Comparison of ENCODE assay signal across 6 worm cellular contexts in genomic region chrX:16669106-16669505, ce11.
TF ChIP-seq lines count a peak whose summit lies in the region.

No protein-coding gene starts in this region.

TF ChIP-seq in whole organism, L1 larva, 84 proteins besides CTCF, POLR2A, EP300 and RAD21:
- TF ChIP-seq lin-35 (GFP tag; optimal IDR thresholded peaks at IDR 0.05; lab: Kevin White, UChicago), result no peak
- peak; percentile 51 for TF ChIP-seq elt-2 (tag; optimal IDR thresholded peaks at IDR 0.05; lab: Kevin White, UChicago)

TF ChIP-seq in whole organism, L2 larva, 48 proteins besides CTCF, POLR2A, EP300 and RAD21:
- TF ChIP-seq nhr-77 (tag; optimal IDR thresholded peaks at IDR 0.05; lab: Kevin White, UChicago), result no peak
- peak; percentile 2 for TF ChIP-seq F13H6.1 (tag; optimal IDR thresholded peaks at IDR 0.05; lab: Kevin White, UChicago)
- peak; percentile 56 for TF ChIP-seq fos-1 (tag; optimal IDR thresholded peaks at IDR 0.05; lab: Kevin White, UChicago)
- no peak for TF ChIP-seq lin-11 (tag; optimal IDR thresholded peaks at IDR 0.05; lab: Kevin White, UChicago)
- no peak for TF ChIP-seq nhr-237 (tag; optimal IDR thresholded peaks at IDR 0.05; lab: Kevin White, UChicago)
- no peak for TF ChIP-seq egl-27 (tag; optimal IDR thresholded peaks at IDR 0.05; lab: Kevin White, UChicago)
- TF ChIP-seq unc-39 (tag; optimal IDR thresholded peaks at IDR 0.05; lab: Kevin White, UChicago), result no peak
- no peak for TF ChIP-seq mdl-1 (tag; optimal IDR thresholded peaks at IDR 0.05; lab: Kevin White, UChicago)
- no peak for TF ChIP-seq lin-13 (GFP tag; optimal IDR thresholded peaks at IDR 0.05; lab: Kevin White, UChicago)

TF ChIP-seq in whole organism, L3 larva, 47 proteins besides CTCF, POLR2A, EP300 and RAD21:
- peak; percentile 82 for TF ChIP-seq pqm-1 (tag; optimal IDR thresholded peaks at IDR 0.05; lab: Kevin White, UChicago)
- peak; percentile 54 for TF ChIP-seq elt-2 (tag; optimal IDR thresholded peaks at IDR 0.05; lab: Kevin White, UChicago)
- no peak for TF ChIP-seq egl-27 (tag; optimal IDR thresholded peaks at IDR 0.05; lab: Kevin White, UChicago)
TF ChIP-seq in whole organism, L3 larva: peak in this region for 2.

TF ChIP-seq in whole organism, L4 larva, 104 proteins besides CTCF, POLR2A, EP300 and RAD21:
- TF ChIP-seq php-3 (GFP tag; IDR thresholded peaks at IDR 0.05; lab: Robert Waterston, UW) (0 out of 2 replicates have a peak, but pooled peaks have one; percentile 40), daf-16 (GFP tag; optimal IDR thresholded peaks at IDR 0.05; lab: Kevin White, UChicago) (no peak), daf-16 (tag; optimal IDR thresholded peaks at IDR 0.05; lab: Kevin White, UChicago) (peak; percentile 47), ztf-11 (tag; optimal IDR thresholded peaks at IDR 0.05; lab: Kevin White, UChicago) (no peak), sdz-12 (GFP tag; optimal IDR thresholded peaks at IDR 0.05; lab: Kevin White, UChicago) (no peak), nhr-28 (tag; optimal IDR thresholded peaks at IDR 0.05; lab: Kevin White, UChicago) (peak; percentile 60), pqm-1 (tag; optimal IDR thresholded peaks at IDR 0.05; lab: Kevin White, UChicago) (peak; percentile 55), lin-1 (GFP tag; IDR thresholded peaks at IDR 0.05; lab: Robert Waterston, UW) (no peak), dmd-6 (GFP tag; IDR thresholded peaks at IDR 0.05; lab: Robert Waterston, UW) (peak; percentile 22; the same call in 1 of the 2 replicates), mxl-2 (GFP tag; conservative IDR thresholded peaks at IDR 0.05; lab: Robert Waterston, UW) (no peak), dve-1 (tag; optimal IDR thresholded peaks at IDR 0.05; lab: Kevin White, UChicago; ENCODE audit: insufficient read depth) (peak; percentile 13)

TF ChIP-seq in whole organism, late embryonic, 69 proteins besides CTCF, POLR2A, EP300 and RAD21:
- TF ChIP-seq pat-9 (tag; optimal IDR thresholded peaks at IDR 0.05; lab: Kevin White, UChicago) (no peak), lin-11 (tag; optimal IDR thresholded peaks at IDR 0.05; lab: Kevin White, UChicago) (no peak), ets-4 (tag; optimal IDR thresholded peaks at IDR 0.05; lab: Kevin White, UChicago) (no peak), tbx-7 (tag; optimal IDR thresholded peaks at IDR 0.05; lab: Kevin White, UChicago) (no peak), madf-2 (tag; optimal IDR thresholded peaks at IDR 0.05; lab: Kevin White, UChicago) (no peak), ceh-22 (tag; optimal IDR thresholded peaks at IDR 0.05; lab: Kevin White, UChicago) (no peak), C08G9.2 (tag; optimal IDR thresholded peaks at IDR 0.05; lab: Kevin White, UChicago) (no peak), npax-4 (tag; optimal IDR thresholded peaks at IDR 0.05; lab: Kevin White, UChicago) (no peak), elt-2 (tag; optimal IDR thresholded peaks at IDR 0.05; lab: Kevin White, UChicago) (peak; percentile 67)

TF ChIP-seq in whole organism, young adult, 124 proteins besides CTCF, POLR2A, EP300 and RAD21:
- TF ChIP-seq nhr-80 (tag; optimal IDR thresholded peaks at IDR 0.05; lab: Kevin White, UChicago) (peak; percentile 42), ceh-100 (GFP tag; IDR thresholded peaks at IDR 0.05; lab: Robert Waterston, UW) (no peak)
